Fruit fly (Drosophila melanogaster): ENCODE results near the gene CG3021.

The CG3021 gene

dm6 chrX:1030478-1030877, 3.9 kb downstream of the CG3021 start, which contains the start of the genes Cdc45 and Rpp21 (continued):
- TF ChIP-seq Atf6 (GFP tag; IDR thresholded peaks at IDR 0.05) (no peak), psq (GFP tag; optimal IDR thresholded peaks at IDR 0.05) (no peak), CG2712 (tag; optimal IDR thresholded peaks at IDR 0.05) (peak; percentile 8), Hr51 (GFP tag; optimal IDR thresholded peaks at IDR 0.05) (no peak), Antp (GFP tag; optimal IDR thresholded peaks at IDR 0.05) (no peak), dati (GFP tag; IDR thresholded peaks at IDR 0.05) (no peak), gcm2 (GFP tag; optimal IDR thresholded peaks at IDR 0.05) (no peak), Sry-δ (GFP tag; optimal IDR thresholded peaks at IDR 0.05) (peak; percentile 63), CG4707 (GFP tag; optimal IDR thresholded peaks at IDR 0.05) (no peak), CG31224 (GFP tag; IDR thresholded peaks at IDR 0.05) (no peak), prd (optimal IDR thresholded peaks at IDR 0.05) (no peak), prd (GFP tag; IDR thresholded peaks at IDR 0.05) (no peak), Side (GFP tag; optimal IDR thresholded peaks at IDR 0.05) (peak; percentile 18), CG6683 (GFP tag; optimal IDR thresholded peaks at IDR 0.05) (no peak), Six4 (GFP tag; optimal IDR thresholded peaks at IDR 0.05) (no peak), CG11560 (tag; IDR thresholded peaks at IDR 0.05) (no peak), her (GFP tag; optimal IDR thresholded peaks at IDR 0.05) (no peak), CG1529 (GFP tag; optimal IDR thresholded peaks at IDR 0.05) (no peak), slp2 (GFP tag; optimal IDR thresholded peaks at IDR 0.05) (no peak), CG17186 (GFP tag; optimal IDR thresholded peaks at IDR 0.05) (peak; percentile 55), pum (GFP tag; optimal IDR thresholded peaks at IDR 0.05) (no peak), CG1602 (GFP tag; optimal IDR thresholded peaks at IDR 0.05) (no peak), Dek (tag; optimal IDR thresholded peaks at IDR 0.05) (no peak), row (GFP tag; IDR thresholded peaks at IDR 0.05) (0 out of 3 replicates have a peak, but pooled peaks have one; percentile 16), shn (GFP tag; optimal IDR thresholded peaks at IDR 0.05) (no peak), Sox102F (GFP tag; optimal IDR thresholded peaks at IDR 0.05) (no peak), Mad (GFP tag; optimal IDR thresholded peaks at IDR 0.05) (no peak), CG3838 (GFP tag; optimal IDR thresholded peaks at IDR 0.05) (no peak), tap (tag; optimal IDR thresholded peaks at IDR 0.05) (no peak), Nf-YB (GFP tag; optimal IDR thresholded peaks at IDR 0.05) (peak; percentile 42), CG18599 (GFP tag; optimal IDR thresholded peaks at IDR 0.05) (no peak), ftz-f1 (GFP tag; optimal IDR thresholded peaks at IDR 0.05) (no peak), CG12299 (tag; optimal IDR thresholded peaks at IDR 0.05) (no peak), CG15696 (tag; optimal IDR thresholded peaks at IDR 0.05) (no peak), CG14441 (GFP tag; IDR thresholded peaks at IDR 0.05) (no peak), nau (GFP tag; optimal IDR thresholded peaks at IDR 0.05) (no peak), CG1792 (GFP tag; optimal IDR thresholded peaks at IDR 0.05) (no peak), croc (GFP tag; conservative IDR thresholded peaks at IDR 0.05) (no peak), wdn (GFP tag; IDR thresholded peaks at IDR 0.05) (no peak), TFAM (GFP tag; optimal IDR thresholded peaks at IDR 0.05) (no peak), az2 (GFP tag; optimal IDR thresholded peaks at IDR 0.05) (no peak), NK7.1 (GFP tag; optimal IDR thresholded peaks at IDR 0.05) (no peak), Sry-β (GFP tag; optimal IDR thresholded peaks at IDR 0.05) (no peak), dm (GFP tag; optimal IDR thresholded peaks at IDR 0.05) (peak; percentile 69), vnd (GFP tag; IDR thresholded peaks at IDR 0.05; ENCODE audit: partially characterized antibody) (no peak), CG15269 (tag; optimal IDR thresholded peaks at IDR 0.05) (no peak)
